Fruit fly (Drosophila melanogaster) whole organism, larva: ENCODE data around the gene Strump.

Source experiments
- noc ChIP-seq: fragments of 200-800 bp; sonication (Bioruptor generic); optimal IDR thresholded peaks from 3 replicates; lab custom pipeline; 2019; ENCODE audit warnings: missing biosample characterization, mild to moderate bottlenecking, missing genetic modification characterization, moderate library complexity

Gene Strump

DNA sequence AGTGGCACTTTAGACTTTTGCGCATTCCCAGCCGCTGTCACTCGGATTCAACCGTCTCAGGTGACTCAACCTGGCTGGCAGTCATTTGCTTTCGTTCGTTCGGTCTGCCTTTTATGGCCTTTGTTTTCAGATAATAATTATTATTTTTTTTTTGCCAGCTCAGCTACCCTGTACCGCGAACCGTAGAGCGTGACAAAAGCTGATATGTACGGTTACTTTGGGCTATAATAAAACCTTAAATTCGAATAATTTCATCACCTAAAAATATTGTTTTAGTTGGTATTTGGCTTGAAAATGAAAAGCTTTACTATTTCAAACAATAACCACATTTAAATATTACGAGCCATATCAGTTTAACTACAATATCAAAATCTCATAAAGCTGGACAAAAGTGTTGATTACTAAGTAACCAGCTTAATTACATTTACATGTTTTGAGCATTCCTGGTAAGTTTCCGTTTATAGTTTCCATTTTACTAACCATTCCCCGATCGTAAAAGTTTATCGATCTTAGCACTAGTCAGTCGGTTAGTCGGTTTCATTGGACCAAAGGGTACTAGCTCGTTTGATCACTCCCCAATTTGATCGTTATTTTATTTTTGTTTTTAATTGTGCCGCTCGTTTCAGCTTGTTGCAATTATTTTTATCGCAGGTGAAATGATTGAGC is 29.2 kb downstream of the Strump start:
- TF ChIP-seq noc (tag; lab: Kevin White, UChicago), result no peak

DNA sequence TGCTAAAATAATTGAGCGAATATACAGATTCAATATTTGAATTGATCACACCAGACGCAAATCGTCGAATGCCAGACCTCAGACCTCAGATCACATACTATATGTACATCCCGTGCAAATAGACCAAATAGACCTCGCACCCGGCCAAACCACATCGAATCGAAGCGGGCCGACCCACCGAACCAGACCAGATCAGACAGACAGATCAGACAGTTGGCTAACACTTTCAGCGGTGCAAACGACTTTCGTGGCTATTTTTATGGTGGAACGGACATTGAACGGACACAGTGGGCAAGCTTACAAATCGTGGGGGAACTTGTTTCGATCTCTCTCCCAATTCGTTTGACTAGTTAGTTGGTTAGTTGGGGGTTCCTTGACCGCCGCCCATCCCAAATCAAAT is 29.9 kb downstream of the Strump start:
- TF ChIP-seq noc (tag; lab: Kevin White, UChicago), result no peak

DNA sequence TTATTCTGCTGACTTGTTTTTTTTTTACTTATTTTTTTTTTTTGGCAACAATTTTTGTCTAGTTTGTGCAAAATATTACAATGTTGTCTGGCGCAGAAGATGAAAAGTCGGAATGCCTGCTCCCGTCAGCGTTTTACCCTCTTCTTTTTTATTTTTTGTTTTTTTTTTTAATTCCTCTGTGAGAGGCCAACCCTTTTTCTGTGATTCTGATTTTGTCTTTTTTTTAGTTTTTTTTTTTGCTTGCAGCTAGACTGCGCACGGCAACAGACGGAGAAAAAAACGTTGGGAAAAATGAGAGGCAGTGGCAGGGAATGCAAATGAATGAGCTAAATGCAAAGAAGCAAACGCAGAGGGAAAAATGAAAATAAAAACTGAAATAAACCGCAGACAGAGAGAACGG is 31.3 kb downstream of the Strump start:
- no peak for TF ChIP-seq noc (tag; lab: Kevin White, UChicago)

DNA sequence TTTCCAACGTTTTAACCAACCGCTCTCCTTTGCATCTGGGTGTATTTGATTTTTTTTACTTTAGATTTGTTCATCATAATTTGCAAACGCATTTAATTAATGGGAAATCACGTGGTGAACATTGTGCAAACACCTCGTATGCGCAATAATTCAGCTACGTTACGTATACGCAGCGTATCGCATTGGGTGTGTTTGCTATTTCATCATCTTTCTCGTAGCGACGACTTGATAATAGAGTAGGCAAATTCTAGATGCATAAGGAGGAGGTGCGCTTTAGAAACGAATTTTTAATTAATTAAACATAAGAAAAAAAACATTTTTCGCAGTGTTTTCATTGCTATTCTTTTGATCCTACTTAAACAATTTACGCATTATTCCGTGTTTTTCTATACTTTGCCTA is 31.8 kb downstream of the Strump start:
- no peak for TF ChIP-seq noc (tag; lab: Kevin White, UChicago)

DNA sequence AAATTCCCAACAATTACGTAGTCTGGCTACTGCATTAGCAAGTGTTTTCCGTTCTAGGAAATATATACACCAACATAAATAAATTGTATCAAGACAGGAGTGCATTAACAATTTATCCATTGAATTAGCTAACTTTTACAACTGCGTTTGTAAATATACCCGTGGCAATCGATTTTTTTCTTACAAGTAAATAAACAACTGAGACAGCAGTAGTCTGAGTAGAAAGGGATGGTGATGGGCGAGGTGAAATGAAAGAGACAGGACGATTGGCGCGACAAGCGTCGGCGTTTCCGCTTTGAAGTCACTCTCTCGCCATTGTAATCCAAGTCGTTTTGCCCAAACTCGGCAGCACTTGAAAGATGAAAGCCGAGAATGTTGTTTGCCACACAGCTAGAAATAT is 33.7 kb downstream of the Strump start:
- no peak for TF ChIP-seq noc (tag; lab: Kevin White, UChicago)

DNA sequence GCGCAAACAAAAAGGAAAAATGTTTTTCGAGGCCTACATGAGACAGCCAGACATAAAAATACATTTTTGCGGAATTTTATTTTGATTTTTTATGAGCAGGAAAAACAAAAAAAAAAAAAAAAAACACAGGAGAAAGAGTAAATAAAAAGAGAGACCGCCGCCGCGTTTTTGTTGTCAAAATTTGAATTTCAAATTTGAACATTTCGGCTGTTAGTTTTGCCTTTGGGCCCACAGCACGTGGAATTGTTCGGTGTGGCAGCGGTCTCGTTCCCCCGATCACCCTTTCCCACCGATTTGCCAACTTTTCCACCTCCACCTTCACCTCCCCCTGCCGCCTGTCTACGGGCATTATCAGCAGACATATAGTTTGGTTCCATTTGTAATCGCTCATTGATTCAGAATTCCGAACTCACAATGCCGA is 35.0 kb downstream of the Strump start:
- TF ChIP-seq noc (tag; lab: Kevin White, UChicago), result no peak

DNA sequence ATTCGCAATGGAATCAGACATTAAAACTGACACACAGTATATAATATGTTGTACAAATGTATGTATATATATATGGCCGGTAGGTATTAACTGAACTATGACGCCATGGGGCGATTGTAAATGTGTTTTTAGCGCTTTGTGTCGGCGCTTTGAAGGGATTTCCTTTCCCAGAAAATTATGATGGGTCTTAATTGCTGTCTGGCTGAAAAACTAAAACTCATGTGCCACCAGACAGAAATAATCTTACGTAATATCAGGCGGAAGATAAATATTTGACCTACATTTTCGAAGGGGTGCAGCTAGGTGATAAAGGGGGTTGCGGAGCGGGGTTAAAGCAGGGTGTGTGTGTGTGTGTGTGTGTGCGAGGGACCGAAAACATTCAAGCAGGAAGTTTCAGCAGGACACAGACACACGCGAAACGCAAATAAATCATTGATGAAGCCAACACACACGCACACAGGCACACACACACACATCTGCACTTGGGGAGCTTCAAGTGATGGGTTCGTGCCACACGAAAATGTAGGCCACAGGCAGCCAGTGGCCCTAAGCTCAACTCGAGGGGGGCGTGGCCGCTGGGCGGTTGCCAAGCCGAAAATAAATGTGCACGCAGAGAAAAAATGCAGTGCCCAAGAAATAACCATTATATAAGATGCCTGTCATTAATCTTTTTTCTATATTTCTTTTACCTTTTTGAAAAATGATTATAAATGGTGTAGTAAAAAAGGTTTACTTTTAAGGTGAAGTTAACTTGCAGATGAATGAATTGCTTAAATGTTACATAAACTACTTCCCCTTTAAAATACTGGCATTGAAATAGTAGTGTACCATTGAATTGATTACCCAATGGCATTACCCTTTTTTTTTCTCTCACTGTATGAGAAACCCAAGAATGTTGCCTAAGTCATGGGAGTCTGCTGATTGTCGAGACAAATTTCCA is 35.7 kb downstream of the Strump start:
- no peak for TF ChIP-seq noc (tag; lab: Kevin White, UChicago)

DNA sequence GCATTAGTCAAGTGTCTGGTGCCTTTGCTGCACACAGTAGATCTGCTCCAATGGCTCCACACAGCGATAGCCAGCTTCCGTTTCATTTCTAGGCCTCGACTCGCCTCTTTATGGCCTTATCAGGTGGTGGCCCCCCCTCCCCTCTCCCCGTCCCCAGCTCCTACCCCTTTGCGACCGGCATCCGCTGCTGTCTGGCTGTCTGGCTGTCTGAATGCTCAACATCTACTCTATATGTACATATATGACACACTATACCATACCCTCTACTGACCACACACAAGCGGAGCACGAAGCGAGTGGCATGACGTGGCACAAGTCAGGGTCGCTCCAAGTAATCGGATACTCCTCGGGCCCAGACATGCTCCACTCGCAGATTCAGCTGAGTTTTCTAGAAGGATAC is 36.5 kb downstream of the Strump start:
- no peak for TF ChIP-seq noc (tag; lab: Kevin White, UChicago)

DNA sequence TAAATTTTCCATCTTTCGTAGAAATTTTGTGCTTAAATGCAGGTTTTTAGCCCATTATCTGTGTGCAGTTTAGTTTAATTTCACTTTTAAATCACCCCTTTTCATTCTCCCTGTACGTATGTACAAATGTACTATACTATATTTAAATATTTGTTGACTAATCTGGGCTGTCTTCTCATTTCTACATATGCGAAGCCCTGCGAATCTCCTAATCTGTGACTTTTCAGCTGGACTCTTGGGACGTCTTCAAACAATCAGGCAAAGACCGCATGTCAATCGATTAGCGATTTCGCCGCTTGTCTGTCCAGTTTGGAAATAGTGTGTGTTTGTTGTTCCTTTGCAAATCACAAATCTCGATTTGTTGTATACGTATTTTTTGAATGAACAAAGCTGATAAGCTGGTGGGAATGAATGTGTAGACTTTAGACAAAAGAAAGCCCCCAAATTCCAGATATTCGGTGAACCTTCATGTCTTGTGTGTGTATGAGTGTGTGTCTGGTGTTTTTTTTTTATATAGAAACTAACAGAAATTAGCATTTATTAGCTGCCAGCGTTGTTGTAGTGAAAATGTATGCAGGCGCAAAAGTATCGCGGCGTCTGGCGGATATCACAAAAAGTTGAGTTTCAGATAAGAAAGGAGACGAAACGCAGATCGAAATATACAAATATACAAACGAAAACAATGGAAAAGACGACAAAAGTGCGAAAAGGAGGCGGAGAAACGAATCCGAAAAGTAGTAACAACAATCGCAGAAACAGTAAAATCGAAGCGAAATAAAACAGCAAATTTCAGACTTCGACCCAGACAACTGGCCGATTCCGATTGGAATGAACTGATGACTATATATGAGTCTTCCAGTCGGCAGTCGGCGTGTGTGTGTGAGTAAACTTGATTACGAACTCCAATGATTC is 37.6 kb downstream of the Strump start:
- peak; percentile 54 for TF ChIP-seq noc (tag; lab: Kevin White, UChicago)

DNA sequence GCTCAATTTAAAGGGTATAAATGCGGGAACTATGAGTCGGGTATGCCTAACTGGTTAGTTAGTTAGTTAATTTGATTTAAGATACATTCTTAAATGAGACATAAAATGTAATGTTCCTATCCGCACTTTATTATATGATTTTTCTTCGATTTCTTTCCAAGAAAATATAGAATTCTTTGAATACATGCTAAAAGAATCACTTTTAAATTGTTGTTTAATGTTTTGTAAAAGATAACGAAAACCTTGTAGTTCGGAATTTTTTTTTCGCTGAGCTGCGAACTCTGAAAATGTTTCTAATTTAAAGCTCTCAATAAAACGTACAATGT is 38.2 kb downstream of the Strump start:
- TF ChIP-seq noc (tag; lab: Kevin White, UChicago), result peak; percentile 91

DNA sequence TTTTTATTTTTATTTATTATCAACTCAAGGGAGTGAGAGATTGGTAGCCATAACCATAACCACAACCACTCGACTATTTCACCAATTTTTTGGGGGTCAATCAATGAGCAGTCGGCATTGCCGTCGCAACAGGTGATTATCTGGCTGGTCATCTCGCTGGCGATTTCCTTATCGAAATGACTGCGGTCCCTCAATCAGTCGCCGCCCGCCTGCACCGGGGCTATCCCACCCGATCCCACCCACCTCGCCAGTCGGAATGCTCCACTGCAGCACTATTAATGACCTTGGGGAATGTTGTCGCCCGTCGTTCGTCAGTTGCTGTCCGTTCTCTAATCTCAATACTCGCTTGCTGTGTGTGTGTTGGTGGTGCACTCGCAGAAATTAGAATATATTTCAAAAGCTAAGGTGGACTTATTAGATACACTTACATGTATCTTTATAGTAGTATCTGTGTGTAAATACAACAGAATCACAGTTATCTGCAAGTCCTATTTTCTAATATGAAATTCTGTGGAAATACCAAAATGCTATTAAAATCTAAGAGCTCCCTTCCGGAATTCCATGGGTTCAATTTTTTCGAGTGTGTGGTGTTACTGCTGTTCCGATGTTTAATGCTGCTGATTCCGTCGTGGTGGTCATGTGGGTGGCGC is 38.7 kb downstream of the Strump start:
- TF ChIP-seq noc (tag; lab: Kevin White, UChicago), result peak; percentile 95

DNA sequence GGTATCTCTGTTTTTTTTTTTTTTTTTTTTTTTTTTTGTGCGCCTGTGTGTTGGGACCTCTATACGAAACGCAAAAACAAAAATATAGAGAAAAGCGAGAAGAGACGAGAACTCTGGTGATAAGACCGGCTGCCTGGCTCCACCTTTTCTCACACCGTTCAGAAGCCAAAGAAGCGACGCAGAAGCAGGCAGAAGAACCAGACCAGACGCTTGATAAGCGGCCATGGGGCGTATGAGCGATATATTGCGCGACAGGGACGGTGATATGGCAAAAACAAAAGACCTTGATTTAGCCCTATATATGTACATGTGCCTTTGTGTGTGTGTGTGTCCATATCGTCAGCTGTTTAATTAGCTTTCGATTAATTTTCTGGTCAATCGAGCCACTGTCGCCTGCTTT is 39.3 kb downstream of the Strump start:
- no peak for TF ChIP-seq noc (tag; lab: Kevin White, UChicago)

DNA sequence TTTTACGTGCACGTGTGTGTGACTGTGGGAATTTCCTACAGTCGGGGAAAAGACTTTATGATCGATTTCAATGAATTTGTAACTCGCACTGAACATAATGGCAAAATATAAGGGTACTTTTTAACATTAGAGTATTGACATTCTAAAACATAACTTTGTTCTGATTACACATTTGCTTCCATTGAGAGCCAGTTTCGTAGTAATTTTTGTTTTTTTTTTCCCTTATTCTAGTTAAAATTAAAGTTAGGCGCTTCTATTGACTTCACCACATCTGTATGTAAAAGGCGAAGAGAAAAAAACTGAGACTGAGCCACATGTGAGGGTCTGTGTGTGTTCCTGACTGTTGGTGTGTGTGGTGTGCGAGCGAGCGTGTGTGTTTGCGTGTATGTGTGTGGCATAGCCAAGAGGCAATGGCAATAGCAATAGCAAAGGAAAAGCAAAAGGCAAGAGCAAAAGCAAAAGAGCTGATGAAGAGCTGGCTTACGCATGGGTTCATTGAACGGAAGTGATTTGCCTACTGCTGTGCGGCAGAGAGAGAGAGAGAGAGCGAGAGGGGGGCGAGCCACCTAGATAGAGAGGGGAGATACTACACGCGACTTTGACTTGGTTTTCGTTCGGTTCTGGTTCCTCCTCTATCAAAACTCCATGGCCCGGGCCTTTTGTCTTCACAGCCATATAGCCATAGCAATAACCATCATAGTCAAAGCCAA is 40.2 kb downstream of the Strump start:
- TF ChIP-seq noc (tag; lab: Kevin White, UChicago), result peak; percentile 86

DNA sequence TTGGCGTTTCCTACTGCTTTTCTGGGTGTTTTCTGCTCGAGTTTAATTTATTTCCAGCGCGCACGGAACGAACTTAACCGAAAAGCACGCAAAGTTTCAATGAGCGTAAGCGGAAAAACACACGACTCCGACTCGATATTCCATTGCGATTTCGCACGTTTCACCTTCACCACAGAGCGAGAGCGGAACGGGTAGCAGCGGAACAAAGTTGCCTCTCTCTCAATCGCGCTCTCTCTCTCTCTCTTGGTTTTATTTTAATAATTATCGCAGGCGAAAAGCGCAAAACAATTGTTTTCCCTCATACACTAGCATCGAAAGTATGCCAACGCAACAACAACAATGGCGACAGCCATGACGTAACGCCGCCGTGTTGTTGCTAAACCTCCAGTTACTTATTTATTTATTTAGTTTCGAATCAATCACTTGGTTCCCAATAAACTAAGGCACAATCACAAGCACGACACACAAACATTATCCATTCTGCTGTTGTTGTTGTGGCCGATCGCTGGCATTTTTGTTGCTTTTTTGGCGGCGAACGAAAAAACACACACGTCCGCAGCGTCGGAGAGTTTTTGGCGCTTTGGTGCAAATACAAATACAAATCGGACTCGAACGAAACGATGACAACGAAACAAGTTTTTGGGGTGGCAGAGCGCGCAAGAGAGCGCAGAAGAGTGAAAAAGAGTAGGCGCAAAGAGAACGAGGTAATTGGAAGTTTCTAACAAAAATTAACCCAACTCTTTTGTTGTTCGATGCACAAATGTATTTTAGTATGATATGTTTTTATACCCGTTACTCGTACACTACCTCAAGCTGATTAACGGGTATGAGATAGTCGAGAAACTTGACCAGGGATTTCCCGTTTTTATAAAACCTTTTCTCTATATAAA is 42.6 kb downstream of the Strump start, which contains the start of gene CG5151:
Gene CG5151, minus strand, starts transcription at position 552 of the 890 bp plus-strand sequence.
- TF ChIP-seq noc (tag; lab: Kevin White, UChicago), result peak; percentile 39
